Fruit fly (Drosophila melanogaster) whole organism, adult: Measurements from ENCODE around the gene Nopp140.
A peak's percentile ranks its signal among the peaks of the same experiment; 100 is the strongest.

Source experiments
- CG11617 ChIP-seq: fragments of 200-800 bp; sonication (Bioruptor generic); optimal IDR thresholded peaks from 2 replicates; lab custom pipeline; 2017; ENCODE audit warnings: mild to moderate bottlenecking, missing biosample characterization, missing genetic modification reagents, missing genetic modification characterization
- CG12768 ChIP-seq: fragments of 200-800 bp; sonication (Bioruptor generic); optimal IDR thresholded peaks from 2 replicates; lab custom pipeline; 2017; ENCODE audit warnings: missing biosample characterization, missing genetic modification characterization, mild to moderate bottlenecking, moderate library complexity, missing genetic modification reagents
- CG14711 ChIP-seq: fragments of 200-800 bp; sonication (Bioruptor generic); optimal IDR thresholded peaks from 2 replicates; lab custom pipeline; 2018; ENCODE audit warnings: missing biosample characterization, mild to moderate bottlenecking, missing genetic modification characterization, moderate library complexity
- CG1620 ChIP-seq: fragments of 200-800 bp; sonication (Bioruptor generic); optimal IDR thresholded peaks from 2 replicates; lab custom pipeline; 2016; ENCODE audit warnings: missing biosample characterization, missing genetic modification characterization
- CG33017 ChIP-seq: fragments of 200-800 bp; sonication (Bioruptor generic); optimal IDR thresholded peaks from 2 replicates; lab custom pipeline; 2018; ENCODE audit warnings: missing biosample characterization, mild to moderate bottlenecking, missing genetic modification characterization, moderate library complexity
- CG5204 ChIP-seq: fragments of 200-800 bp; sonication (Bioruptor generic); optimal IDR thresholded peaks from 2 replicates; lab custom pipeline; 2016; ENCODE audit warnings: missing biosample characterization, missing genetic modification characterization
- CG7045 ChIP-seq: fragments of 200-800 bp; sonication (Bioruptor generic); optimal IDR thresholded peaks from 2 replicates; lab custom pipeline; 2017; ENCODE audit warnings: missing biosample characterization, mild to moderate bottlenecking, missing genetic modification characterization
- CG7101 ChIP-seq: fragments of 200-800 bp; sonication (Bioruptor generic); optimal IDR thresholded peaks from 2 replicates; lab custom pipeline; 2018; ENCODE audit warnings: missing biosample characterization, mild to moderate bottlenecking, missing genetic modification characterization, moderate library complexity
- Clk ChIP-seq: fragments of 200-800 bp; sonication (Bioruptor generic); optimal IDR thresholded peaks from 2 replicates; lab custom pipeline; 2017; ENCODE audit warnings: missing biosample characterization, missing genetic modification characterization
- Crg-1 ChIP-seq: fragments of 200-800 bp; sonication (Bioruptor generic); optimal IDR thresholded peaks from 2 replicates; lab custom pipeline; 2016; ENCODE audit warnings: missing biosample characterization, missing genetic modification characterization
- Hr96 ChIP-seq: fragments of 200-800 bp; sonication (Bioruptor generic); optimal IDR thresholded peaks from 2 replicates; lab custom pipeline; 2016; ENCODE audit warnings: missing biosample characterization, missing genetic modification characterization
- Mnt ChIP-seq: fragments of 200-800 bp; sonication (Bioruptor generic); optimal IDR thresholded peaks from 2 replicates; lab custom pipeline; 2016; ENCODE audit warnings: missing biosample characterization, mild to moderate bottlenecking, missing genetic modification characterization
- bab1 ChIP-seq: fragments of 200-800 bp; sonication (Bioruptor generic); optimal IDR thresholded peaks from 3 replicates; lab custom pipeline; 2019; ENCODE audit warnings: missing biosample characterization, mild to moderate bottlenecking, missing genetic modification characterization, moderate library complexity
- cic ChIP-seq: fragments of 200-800 bp; sonication (Bioruptor generic); optimal IDR thresholded peaks from 2 replicates; lab custom pipeline; 2017; ENCODE audit warnings: missing biosample characterization, mild to moderate bottlenecking, missing genetic modification characterization, moderate library complexity
- cnc ChIP-seq, 2 experiments: fragments of >200 bp; optimal IDR thresholded peaks; 2 replicates each; lab custom pipeline; 2017
- kay ChIP-seq: fragments of 200-800 bp; sonication (Bioruptor generic); peaks from one replicate; lab custom pipeline; 2016; ENCODE audit warnings: missing biosample characterization, missing genetic modification characterization, borderline replicate concordance
- ovo ChIP-seq: fragments of 200-800 bp; sonication (Bioruptor generic); optimal IDR thresholded peaks from 2 replicates; lab custom pipeline; 2016; ENCODE audit warnings: missing biosample characterization, missing genetic modification characterization
- pad ChIP-seq: fragments of 200-800 bp; sonication (Bioruptor generic); optimal IDR thresholded peaks from 3 replicates; lab custom pipeline; 2017; ENCODE audit warnings: missing biosample characterization, missing genetic modification characterization, mild to moderate bottlenecking, moderate library complexity, missing genetic modification reagents
- tj ChIP-seq: fragments of 200-800 bp; sonication (Bioruptor generic); optimal IDR thresholded peaks from 3 replicates; lab custom pipeline; 2017; ENCODE audit warnings: missing biosample characterization, mild to moderate bottlenecking, missing genetic modification characterization, moderate library complexity
- toe ChIP-seq: fragments of 200-800 bp; sonication (Bioruptor generic); optimal IDR thresholded peaks from 2 replicates; lab custom pipeline; 2016; ENCODE audit warnings: missing biosample characterization, missing genetic modification characterization

The Nopp140 gene

dm6 chr3L:21813598-21813997, 19.0 kb upstream of the Nopp140 start, which contains the start of gene CG43895:
CG43895 (minus strand) TSS chr3L:21813698.
- TF ChIP-seq toe (GFP tag; lab: Kevin White, UChicago) (no peak), kay (GFP tag; lab: Kevin White, UChicago) (no peak), CG14711 (tag; lab: Kevin White, UChicago) (no peak), CG5204 (GFP tag; lab: Kevin White, UChicago) (no peak), CG12768 (no peak), Hr96 (GFP tag; lab: Kevin White, UChicago) (no peak), CG7101 (tag; lab: Kevin White, UChicago) (no peak), Crg-1 (GFP tag; lab: Kevin White, UChicago) (no peak), CG7045 (GFP tag; lab: Kevin White, UChicago) (no peak)

dm6 chr3L:21818701-21819100, 13.9 kb upstream of the Nopp140 start:
- TF ChIP-seq toe (GFP tag; lab: Kevin White, UChicago), result no peak
- TF ChIP-seq cic (GFP tag; lab: Kevin White, UChicago), result no peak
- no peak for TF ChIP-seq CG5204 (GFP tag; lab: Kevin White, UChicago)
- TF ChIP-seq Clk (GFP tag; lab: Kevin White, UChicago), result no peak
- TF ChIP-seq CG1620 (GFP tag; lab: Kevin White, UChicago), result no peak
- TF ChIP-seq Mnt, result no peak
- no peak for TF ChIP-seq CG12768
- no peak for TF ChIP-seq CG33017 (tag; lab: Kevin White, UChicago)
- no peak for TF ChIP-seq Crg-1 (GFP tag; lab: Kevin White, UChicago)
- no peak for TF ChIP-seq tj (GFP tag; lab: Kevin White, UChicago)
- TF ChIP-seq kay (GFP tag; lab: Kevin White, UChicago), result no peak
- TF ChIP-seq ovo (GFP tag; lab: Kevin White, UChicago), result no peak
- TF ChIP-seq CG7045 (GFP tag; lab: Kevin White, UChicago), result no peak

- TF ChIP-seq CG7101 (tag; lab: Kevin White, UChicago) (no peak), cnc (optimal IDR thresholded peaks at IDR 0.05; lab: Kevin White, UChicago) (no peak), Hr96 (GFP tag; lab: Kevin White, UChicago) (no peak), CG12768 (no peak), toe (GFP tag; lab: Kevin White, UChicago) (no peak), ovo (GFP tag; lab: Kevin White, UChicago) (no peak), CG1620 (GFP tag; lab: Kevin White, UChicago) (no peak), pad (GFP tag; lab: Kevin White, UChicago) (no peak), cic (GFP tag; lab: Kevin White, UChicago) (no peak), CG5204 (GFP tag; lab: Kevin White, UChicago) (no peak), Clk (GFP tag; lab: Kevin White, UChicago) (no peak)
These were observed 13.1 kb upstream of the Nopp140 start for dm6 chr3L:21819497-21819896.

- TF ChIP-seq Clk (GFP tag; lab: Kevin White, UChicago) (no peak), cic (GFP tag; lab: Kevin White, UChicago) (no peak), CG1620 (GFP tag; lab: Kevin White, UChicago) (no peak), CG14711 (tag; lab: Kevin White, UChicago) (peak; percentile 26), CG7101 (tag; lab: Kevin White, UChicago) (peak; percentile 42), Crg-1 (GFP tag; lab: Kevin White, UChicago) (peak; percentile 1), kay (GFP tag; lab: Kevin White, UChicago) (no peak), Mnt (peak; percentile 12), tj (GFP tag; lab: Kevin White, UChicago) (peak; percentile 57), CG11617 (no peak), bab1 (GFP tag; lab: Kevin White, UChicago) (peak; percentile 45), CG12768 (no peak), pad (GFP tag; lab: Kevin White, UChicago) (no peak), toe (GFP tag; lab: Kevin White, UChicago) (peak; percentile 19), CG33017 (tag; lab: Kevin White, UChicago) (no peak)
These were observed 10.8 kb upstream of the Nopp140 start, which contains the start of gene CycH for dm6 chr3L:21821780-21822179. CycH (plus strand) TSS chr3L:21821997.

- TF ChIP-seq CG14711 (tag; lab: Kevin White, UChicago), result no peak
- TF ChIP-seq bab1 (GFP tag; lab: Kevin White, UChicago), result peak; percentile 14
These were observed 9.3 kb upstream of the Nopp140 start, which contains the start of gene CG7407 for dm6 chr3L:21823236-21823635. CG7407 (plus strand) TSS chr3L:21823461.

dm6 chr3L:21824725-21825353, 7.7 kb upstream of the Nopp140 start, which contains the start of gene eIF2A:
eIF2A (plus strand) TSS chr3L:21824740.
- no peak for TF ChIP-seq tj (GFP tag; lab: Kevin White, UChicago)
- peak; percentile 90 for TF ChIP-seq Mnt
- TF ChIP-seq cnc (optimal IDR thresholded peaks at IDR 0.05; lab: Kevin White, UChicago), result no peak
- TF ChIP-seq kay (GFP tag; lab: Kevin White, UChicago), result no peak
- peak; percentile 34 for TF ChIP-seq CG5204 (GFP tag; lab: Kevin White, UChicago)
- peak; percentile 37 for TF ChIP-seq CG14711 (tag; lab: Kevin White, UChicago)
- peak; percentile 35 for TF ChIP-seq Clk (GFP tag; lab: Kevin White, UChicago)
- peak; percentile 72 for TF ChIP-seq pad (GFP tag; lab: Kevin White, UChicago)
- TF ChIP-seq CG7045 (GFP tag; lab: Kevin White, UChicago), result peak; percentile 43
- TF ChIP-seq CG12768, result peak; percentile 67
- TF ChIP-seq ovo (GFP tag; lab: Kevin White, UChicago), result peak; percentile 51
- TF ChIP-seq CG33017 (tag; lab: Kevin White, UChicago), result peak; percentile 52
- TF ChIP-seq CG1620 (GFP tag; lab: Kevin White, UChicago), result peak; percentile 86
- peak; percentile 77 for TF ChIP-seq bab1 (GFP tag; lab: Kevin White, UChicago)
- peak; percentile 48 for TF ChIP-seq CG11617
- peak; percentile 69 for TF ChIP-seq cic (GFP tag; lab: Kevin White, UChicago)
- peak; percentile 36 for TF ChIP-seq toe (GFP tag; lab: Kevin White, UChicago)
- peak; percentile 76 for TF ChIP-seq CG7101 (tag; lab: Kevin White, UChicago)
- peak; percentile 64 for TF ChIP-seq Hr96 (GFP tag; lab: Kevin White, UChicago)
- peak; percentile 90 for TF ChIP-seq Crg-1 (GFP tag; lab: Kevin White, UChicago)
